Worm (Caenorhabditis elegans): ENCODE measurements around the gene F55A11.8.

ce11 chrV:11773934-11774333, 14.1 kb upstream of the F55A11.8 start:
- TF ChIP-seq cog-1 (tag; optimal IDR thresholded peaks at IDR 0.05) (no peak), med-1 (GFP tag; optimal IDR thresholded peaks at IDR 0.05; ENCODE audit: insufficient read depth) (no peak), ztf-23 (GFP tag; IDR thresholded peaks at IDR 0.05) (no peak), tab-1 (GFP tag; IDR thresholded peaks at IDR 0.05) (no peak)

Measured in whole organism, midembryonic.